Worm (Caenorhabditis elegans) whole organism, mixed stage, embryonic: ENCODE data around the gene fbxa-184.

Experiments used
- M03D4.4 ChIP-seq: sonication (generic microtip); optimal IDR thresholded peaks from 2 replicates; lab custom pipeline; 2017; ENCODE audit warnings: mild to moderate bottlenecking, missing genetic modification characterization, missing compliant biosample characterization
- bed-3 ChIP-seq: fragments of 200-800 bp; sonication (Bioruptor generic); optimal IDR thresholded peaks from 3 replicates; lab custom pipeline; 2018; ENCODE audit warnings: mild to moderate bottlenecking, missing genetic modification characterization, moderate library complexity, missing compliant biosample characterization
- ceh-39 ChIP-seq: fragments of 150-350 bp; optimal IDR thresholded peaks from 2 replicates; lab custom pipeline; 2014; ENCODE audit warnings: missing biosample characterization, missing genetic modification characterization
- ceh-83 ChIP-seq: fragments of 200-800 bp; sonication (Bioruptor generic); optimal IDR thresholded peaks from 2 replicates; lab custom pipeline; 2018; ENCODE audit warnings: mild to moderate bottlenecking, missing genetic modification characterization, missing compliant biosample characterization
- ces-1 ChIP-seq: fragments of 150-350 bp; optimal IDR thresholded peaks from 2 replicates; lab custom pipeline; 2014; ENCODE audit warnings: missing biosample characterization, missing genetic modification reagents, missing genetic modification characterization
- cnd-1 ChIP-seq: fragments of 200-800 bp; sonication (Bioruptor generic); optimal IDR thresholded peaks from 2 replicates; lab custom pipeline; 2018; ENCODE audit warnings: mild to moderate bottlenecking, missing genetic modification characterization, missing compliant biosample characterization
- drap-1 ChIP-seq: fragments of 200-800 bp; sonication (Bioruptor generic); optimal IDR thresholded peaks from 3 replicates; lab custom pipeline; 2018; ENCODE audit warnings: mild to moderate bottlenecking, missing genetic modification characterization, missing compliant biosample characterization
- elt-1 ChIP-seq: sonication (generic microtip); optimal IDR thresholded peaks from 2 replicates; lab custom pipeline; 2017; ENCODE audit warnings: missing genetic modification characterization, mild to moderate bottlenecking, missing compliant biosample characterization, antibody characterized with exemption, moderate library complexity, borderline replicate concordance; ENCODE audit not compliant: insufficient read depth
- flh-1 ChIP-seq: fragments of 200-800 bp; sonication (Bioruptor generic); optimal IDR thresholded peaks from 2 replicates; lab custom pipeline; 2018; ENCODE audit warnings: mild to moderate bottlenecking, missing genetic modification characterization, moderate library complexity, missing compliant biosample characterization
- ham-2 ChIP-seq: fragments of 200-800 bp; sonication (Bioruptor generic); optimal IDR thresholded peaks from 2 replicates; lab custom pipeline; 2018; ENCODE audit warnings: mild to moderate bottlenecking, missing genetic modification characterization, missing compliant biosample characterization
- hlh-1 ChIP-seq: fragments of 150-350 bp; optimal IDR thresholded peaks from 2 replicates; lab custom pipeline; 2014; ENCODE audit warnings: missing biosample characterization, missing genetic modification reagents, missing genetic modification characterization
- lin-13 ChIP-seq: fragments of 150-350 bp; optimal IDR thresholded peaks from 2 replicates; lab custom pipeline; 2014; ENCODE audit warnings: missing biosample characterization, missing genetic modification characterization
- lin-32 ChIP-seq: fragments of 200-800 bp; sonication (Bioruptor generic); optimal IDR thresholded peaks from 2 replicates; lab custom pipeline; 2018; ENCODE audit warnings: mild to moderate bottlenecking, missing genetic modification characterization, missing compliant biosample characterization
- lsy-2 ChIP-seq: fragments of 150-350 bp; optimal IDR thresholded peaks from 2 replicates; lab custom pipeline; 2014; ENCODE audit warnings: missing biosample characterization, missing genetic modification characterization
- mab-5 ChIP-seq: fragments of 150-350 bp; optimal IDR thresholded peaks from 2 replicates; lab custom pipeline; 2014; ENCODE audit warnings: missing biosample characterization, missing genetic modification characterization
- mep-1 ChIP-seq: fragments of 150-350 bp; optimal IDR thresholded peaks from 2 replicates; lab custom pipeline; 2017; ENCODE audit warnings: missing biosample characterization, missing genetic modification reagents, missing genetic modification characterization, inconsistent platforms
- mls-2 ChIP-seq: sonication (generic microtip); optimal IDR thresholded peaks from 2 replicates; lab custom pipeline; 2016; ENCODE audit warnings: mild to moderate bottlenecking, missing genetic modification characterization, moderate library complexity, missing compliant biosample characterization
- nhr-12 ChIP-seq: fragments of 150-350 bp; optimal IDR thresholded peaks from 2 replicates; lab custom pipeline; 2014; ENCODE audit warnings: missing biosample characterization, missing genetic modification characterization
- nhr-2 ChIP-seq: fragments of 150-350 bp; optimal IDR thresholded peaks from 2 replicates; lab custom pipeline; 2014; ENCODE audit warnings: missing biosample characterization, missing genetic modification characterization
- nhr-237 ChIP-seq: fragments of 150-350 bp; optimal IDR thresholded peaks from 2 replicates; lab custom pipeline; 2014; ENCODE audit warnings: missing biosample characterization, missing genetic modification characterization
- nhr-28 ChIP-seq: fragments of 150-350 bp; optimal IDR thresholded peaks from 2 replicates; lab custom pipeline; 2014; ENCODE audit warnings: missing biosample characterization, missing genetic modification characterization
- nhr-76 ChIP-seq: sonication (generic microtip); optimal IDR thresholded peaks from 2 replicates; lab custom pipeline; 2017; ENCODE audit warnings: missing biosample characterization, missing genetic modification characterization
- pha-4 ChIP-seq: fragments of 150-350 bp; optimal IDR thresholded peaks from 2 replicates; lab custom pipeline; 2018; ENCODE audit warnings: missing biosample characterization, missing genetic modification reagents, missing genetic modification characterization
- sem-2 ChIP-seq: fragments of 200-800 bp; sonication (Bioruptor generic); optimal IDR thresholded peaks from 2 replicates; lab custom pipeline; 2018; ENCODE audit warnings: mild to moderate bottlenecking, missing genetic modification characterization, missing compliant biosample characterization
- snpc-4 ChIP-seq: fragments of 150-350 bp; optimal IDR thresholded peaks from 2 replicates; lab custom pipeline; 2014; ENCODE audit warnings: missing biosample characterization, missing genetic modification characterization
- sptf-1 ChIP-seq: sonication (generic microtip); optimal IDR thresholded peaks from 2 replicates; lab custom pipeline; 2017; ENCODE audit warnings: mild to moderate bottlenecking, missing genetic modification characterization, moderate library complexity, missing compliant biosample characterization
- tbx-8 ChIP-seq: fragments of 200-800 bp; sonication (Bioruptor generic); optimal IDR thresholded peaks from 2 replicates; lab custom pipeline; 2018; ENCODE audit warnings: mild to moderate bottlenecking, missing genetic modification characterization, moderate library complexity, missing compliant biosample characterization
- unc-120 ChIP-seq: sonication (generic microtip); optimal IDR thresholded peaks from 2 replicates; lab custom pipeline; 2017; ENCODE audit warnings: missing genetic modification characterization, missing compliant biosample characterization; ENCODE audit not compliant: poor library complexity, severe bottlenecking
- unc-39 ChIP-seq: fragments of 150-350 bp; optimal IDR thresholded peaks from 2 replicates; lab custom pipeline; 2014; ENCODE audit warnings: missing biosample characterization, missing genetic modification characterization
- unc-62 ChIP-seq: fragments of 150-350 bp; optimal IDR thresholded peaks from 2 replicates; lab custom pipeline; 2014; ENCODE audit warnings: missing biosample characterization, missing genetic modification reagents, missing genetic modification characterization
- zip-8 ChIP-seq: fragments of 150-350 bp; optimal IDR thresholded peaks from 2 replicates; lab custom pipeline; 2014; ENCODE audit warnings: missing biosample characterization, missing genetic modification characterization
- ztf-11 ChIP-seq: fragments of 150-350 bp; optimal IDR thresholded peaks from 2 replicates; lab custom pipeline; 2014; ENCODE audit warnings: missing biosample characterization, missing genetic modification characterization

Gene fbxa-184

ce11 chrII:1728253-1728652 lies 18.2 kb downstream of the fbxa-184 start, which contains the start of gene btb-9:
Gene btb-9, plus strand, starts transcription at chrII:1728506.
- TF ChIP-seq nhr-2 (tag; lab: Kevin White, UChicago) (no peak), bed-3 (GFP tag; lab: Kevin White, UChicago) (no peak), drap-1 (GFP tag; lab: Kevin White, UChicago) (no peak), ces-1 (GFP tag; lab: Kevin White, UChicago) (no peak), cnd-1 (no peak), mab-5 (no peak), ceh-83 (no peak), hlh-1 (tag; lab: Kevin White, UChicago) (no peak)

- no peak for TF ChIP-seq mep-1 (tag; lab: Kevin White, UChicago)
- TF ChIP-seq hlh-1 (tag; lab: Kevin White, UChicago): no peak
- no peak for TF ChIP-seq tbx-8 (GFP tag; lab: Kevin White, UChicago)
- no peak for TF ChIP-seq nhr-237
- no peak for TF ChIP-seq mls-2 (tag; lab: Kevin White, UChicago)
- TF ChIP-seq ces-1 (GFP tag; lab: Kevin White, UChicago): no peak
- no peak for TF ChIP-seq nhr-76
- no peak for TF ChIP-seq ham-2 (GFP tag; lab: Kevin White, UChicago)
- no peak for TF ChIP-seq unc-39 (tag; lab: Kevin White, UChicago)
These were observed 20.0 kb downstream of the fbxa-184 start, which contains the start of gene ceh-81 for ce11 chrII:1730103-1730502. Gene ceh-81, plus strand, starts transcription at chrII:1730403.

- no peak for TF ChIP-seq ceh-39
- no peak for TF ChIP-seq lin-32 (GFP tag; lab: Kevin White, UChicago)
- no peak for TF ChIP-seq mab-5
- TF ChIP-seq hlh-1 (tag; lab: Kevin White, UChicago): no peak
- no peak for TF ChIP-seq mls-2 (tag; lab: Kevin White, UChicago)
- TF ChIP-seq ces-1 (GFP tag; lab: Kevin White, UChicago): no peak
- no peak for TF ChIP-seq snpc-4
- TF ChIP-seq sptf-1 (tag; lab: Kevin White, UChicago): no peak
- TF ChIP-seq mep-1 (tag; lab: Kevin White, UChicago): no peak
- TF ChIP-seq sem-2 (GFP tag; lab: Kevin White, UChicago): no peak
- no peak for TF ChIP-seq zip-8
- no peak for TF ChIP-seq nhr-2 (tag; lab: Kevin White, UChicago)
- no peak for TF ChIP-seq ztf-11 (tag; lab: Kevin White, UChicago)
- no peak for TF ChIP-seq nhr-237
- TF ChIP-seq lsy-2 (tag; lab: Kevin White, UChicago): no peak
- no peak for TF ChIP-seq nhr-28
These were observed 21.9 kb downstream of the fbxa-184 start, which contains the start of gene ceh-82 for ce11 chrII:1731932-1732331. Gene ceh-82, plus strand, starts transcription at chrII:1732232.

- no peak for TF ChIP-seq hlh-1 (tag; lab: Kevin White, UChicago)
- no peak for TF ChIP-seq flh-1 (GFP tag; lab: Kevin White, UChicago)
- no peak for TF ChIP-seq bed-3 (GFP tag; lab: Kevin White, UChicago)
- no peak for TF ChIP-seq unc-120
- no peak for TF ChIP-seq unc-62
- no peak for TF ChIP-seq ham-2 (GFP tag; lab: Kevin White, UChicago)
- TF ChIP-seq lsy-2 (tag; lab: Kevin White, UChicago): no peak
- TF ChIP-seq mep-1 (tag; lab: Kevin White, UChicago): no peak
- no peak for TF ChIP-seq nhr-12
- TF ChIP-seq mab-5: no peak
- no peak for TF ChIP-seq elt-1
- TF ChIP-seq nhr-76: no peak
- TF ChIP-seq lin-13 (tag; lab: Kevin White, UChicago): no peak
- no peak for TF ChIP-seq ceh-39
- TF ChIP-seq pha-4: no peak
- TF ChIP-seq snpc-4: no peak
- no peak for TF ChIP-seq ztf-11 (tag; lab: Kevin White, UChicago)
- TF ChIP-seq lin-32 (GFP tag; lab: Kevin White, UChicago): no peak
- TF ChIP-seq nhr-2 (tag; lab: Kevin White, UChicago): no peak
These were observed 25.1 kb downstream of the fbxa-184 start for ce11 chrII:1735145-1735544.

ce11 chrII:1736353-1736752 lies 26.3 kb downstream of the fbxa-184 start, which contains the start of gene ceh-83:
Gene ceh-83, minus strand, starts transcription at chrII:1736533.
- TF ChIP-seq ces-1 (GFP tag; lab: Kevin White, UChicago): no peak
- no peak for TF ChIP-seq lsy-2 (tag; lab: Kevin White, UChicago)
- no peak for TF ChIP-seq zip-8
- TF ChIP-seq unc-120: no peak
- TF ChIP-seq M03D4.4 (tag; lab: Kevin White, UChicago): no peak
- TF ChIP-seq snpc-4: no peak
- TF ChIP-seq unc-62: no peak
- no peak for TF ChIP-seq cnd-1
- TF ChIP-seq mab-5: no peak
- no peak for TF ChIP-seq ham-2 (GFP tag; lab: Kevin White, UChicago)
- no peak for TF ChIP-seq nhr-237
- TF ChIP-seq bed-3 (GFP tag; lab: Kevin White, UChicago): no peak
- no peak for TF ChIP-seq elt-1
- no peak for TF ChIP-seq sem-2 (GFP tag; lab: Kevin White, UChicago)
- no peak for TF ChIP-seq sptf-1 (tag; lab: Kevin White, UChicago)
- TF ChIP-seq hlh-1 (tag; lab: Kevin White, UChicago): no peak
- no peak for TF ChIP-seq nhr-2 (tag; lab: Kevin White, UChicago)
- TF ChIP-seq lin-13 (tag; lab: Kevin White, UChicago): no peak
